Worm (Caenorhabditis elegans) whole organism, L2 larva: Measurements from ENCODE around the gene E02A10.4.

Experiments used
- aly-2 ChIP-seq: fragments of 150-350 bp; optimal IDR thresholded peaks from 2 replicates; lab custom pipeline; 2014; ENCODE audit warnings: missing biosample characterization, missing genetic modification characterization
- ama-1 ChIP-seq: fragments of 150-350 bp; optimal IDR thresholded peaks from 2 replicates; lab custom pipeline; 2018; ENCODE audit warnings: inconsistent platforms
- blmp-1 ChIP-seq: sonication (generic microtip); optimal IDR thresholded peaks from 2 replicates; lab custom pipeline; 2017; ENCODE audit warnings: missing genetic modification characterization, mild to moderate bottlenecking, missing compliant biosample characterization, antibody characterized with exemption, moderate library complexity; ENCODE audit not compliant: insufficient read depth
- ceh-16 ChIP-seq: fragments of 150-350 bp; optimal IDR thresholded peaks from 2 replicates; lab custom pipeline; 2014; ENCODE audit warnings: missing biosample characterization, missing genetic modification characterization
- gmeb-1 ChIP-seq: fragments of 150-350 bp; optimal IDR thresholded peaks from 2 replicates; lab custom pipeline; 2014; ENCODE audit warnings: missing biosample characterization, missing genetic modification characterization
- lsy-2 ChIP-seq, 2 experiments: fragments of 150-350 bp in 1 of 2; sonication (generic microtip) in 1 of 2; optimal IDR thresholded peaks; 2 replicates each; lab custom pipeline; 2014 to 2017; ENCODE audit warnings: missing biosample characterization in 2 of 2, missing genetic modification characterization in 2 of 2
- mab-5 ChIP-seq: fragments of 150-350 bp; optimal IDR thresholded peaks from 2 replicates; lab custom pipeline; 2014; ENCODE audit warnings: missing biosample characterization, missing genetic modification characterization
- nhr-21 ChIP-seq: fragments of 150-350 bp; optimal IDR thresholded peaks from 2 replicates; lab custom pipeline; 2014; ENCODE audit warnings: missing biosample characterization, missing genetic modification characterization
- nhr-25 ChIP-seq: fragments of 150-350 bp; sonication (generic microtip); optimal IDR thresholded peaks from 3 replicates; lab custom pipeline; 2014; ENCODE audit warnings: missing biosample characterization, missing genetic modification characterization
- zag-1 ChIP-seq: fragments of 150-350 bp; optimal IDR thresholded peaks from 2 replicates; lab custom pipeline; 2014; ENCODE audit warnings: missing biosample characterization, missing genetic modification characterization
- ztf-1 ChIP-seq: fragments of 200-800 bp; sonication (Bioruptor generic); conservative IDR thresholded peaks from 2 replicates; pipeline ENCODE4 v1.3.6; 2022; ENCODE audit warnings: missing genetic modification characterization, missing compliant biosample characterization
- ztf-11 ChIP-seq: sonication (generic microtip); optimal IDR thresholded peaks from 2 replicates; lab custom pipeline; 2017; ENCODE audit warnings: missing biosample characterization, missing genetic modification characterization

ce11 chrV:12584771-12585170 lies 17.0 kb upstream of the E02A10.4 start:
- TF ChIP-seq nhr-21 (no peak), mab-5 (tag; lab: Kevin White, UChicago) (no peak), aly-2 (tag; lab: Kevin White, UChicago) (no peak), zag-1 (tag; lab: Kevin White, UChicago) (no peak), ztf-11 (tag; lab: Kevin White, UChicago) (no peak), ceh-16 (tag; lab: Kevin White, UChicago) (no peak), ama-1 (lab: Kevin White, UChicago) (no peak), blmp-1 (tag; lab: Kevin White, UChicago) (no peak), gmeb-1 (no peak), nhr-25 (no peak), ztf-1 (GFP tag; lab: Robert Waterston, UW) (no peak), lsy-2 (tag; optimal IDR thresholded peaks at IDR 0.05; lab: Kevin White, UChicago) (no peak)
